Fruit fly (Drosophila melanogaster) whole organism, embryonic: Measurements from ENCODE around the gene ich.
A peak's percentile ranks its signal among the peaks of the same experiment; 100 is the strongest.

Experiments used
- Atf3 ChIP-seq: fragments of 200-800 bp; sonication (Bioruptor generic); optimal IDR thresholded peaks from 3 replicates; lab custom pipeline; 2016; ENCODE audit warnings: missing biosample characterization, missing genetic modification characterization
- C15 ChIP-seq: fragments of 200-800 bp; sonication (Bioruptor generic); IDR thresholded peaks from 3 replicates; pipeline ENCODE4 v1.3.6; 2022; ENCODE audit warnings: missing biosample characterization, missing genetic modification characterization
- CG10431 ChIP-seq: fragments of 200-800 bp; sonication (Bioruptor generic); optimal IDR thresholded peaks from 3 replicates; lab custom pipeline; 2018; ENCODE audit warnings: missing biosample characterization, mild to moderate bottlenecking, missing genetic modification characterization
- CG11398 ChIP-seq: fragments of 200-800 bp; sonication (Bioruptor generic); optimal IDR thresholded peaks from 2 replicates; lab custom pipeline; 2016; ENCODE audit warnings: missing biosample characterization, missing genetic modification characterization
- CG12391 ChIP-seq: fragments of 200-800 bp; sonication (Bioruptor generic); optimal IDR thresholded peaks from 3 replicates; lab custom pipeline; 2018; ENCODE audit warnings: missing biosample characterization, mild to moderate bottlenecking, missing genetic modification characterization, moderate library complexity
- CG12769 ChIP-seq: fragments of 200-800 bp; sonication (Bioruptor generic); optimal IDR thresholded peaks from 2 replicates; lab custom pipeline; 2019; ENCODE audit warnings: missing biosample characterization, mild to moderate bottlenecking, missing genetic modification characterization, moderate library complexity
- CG14710 ChIP-seq: fragments of 200-800 bp; sonication (Bioruptor generic); optimal IDR thresholded peaks from 3 replicates; lab custom pipeline; 2019; ENCODE audit warnings: missing biosample characterization, mild to moderate bottlenecking, missing genetic modification characterization, moderate library complexity
- CG15073 ChIP-seq: fragments of 200-800 bp; sonication (Bioruptor generic); optimal IDR thresholded peaks from 2 replicates; lab custom pipeline; 2016; ENCODE audit warnings: missing biosample characterization, missing genetic modification characterization
- CG15479 ChIP-seq: fragments of 200-800 bp; sonication (Bioruptor generic); optimal IDR thresholded peaks from 3 replicates; lab custom pipeline; 2019; ENCODE audit warnings: missing biosample characterization, mild to moderate bottlenecking, missing genetic modification characterization, moderate library complexity
- CG16863 ChIP-seq: fragments of 200-800 bp; sonication (Bioruptor generic); optimal IDR thresholded peaks from 3 replicates; lab custom pipeline; 2016; ENCODE audit warnings: missing biosample characterization, missing genetic modification characterization
- CG17359 ChIP-seq: fragments of 200-800 bp; sonication (Bioruptor generic); optimal IDR thresholded peaks from 3 replicates; lab custom pipeline; 2018; ENCODE audit warnings: missing biosample characterization, mild to moderate bottlenecking, missing genetic modification characterization, moderate library complexity
- CG17568 ChIP-seq: fragments of 200-800 bp; sonication (Bioruptor generic); optimal IDR thresholded peaks from 2 replicates; lab custom pipeline; 2018; ENCODE audit warnings: missing biosample characterization, mild to moderate bottlenecking, missing genetic modification characterization, moderate library complexity
- CG2120 ChIP-seq: fragments of 200-800 bp; sonication (Bioruptor generic); optimal IDR thresholded peaks from 3 replicates; lab custom pipeline; 2016; ENCODE audit warnings: missing biosample characterization, missing genetic modification characterization
- CG31388 ChIP-seq: fragments of 200-800 bp; sonication (Bioruptor generic); optimal IDR thresholded peaks from 2 replicates; lab custom pipeline; 2016; ENCODE audit warnings: missing biosample characterization, missing genetic modification characterization
- CG32532 ChIP-seq: fragments of 200-800 bp; sonication (Bioruptor generic); IDR thresholded peaks from 2 replicates; pipeline ENCODE4 v1.3.6; 2022; ENCODE audit warnings: missing biosample characterization, missing genetic modification characterization
- CG32767 ChIP-seq: fragments of 200-800 bp; sonication (Bioruptor generic); IDR thresholded peaks from 2 replicates; pipeline ENCODE4 v1.3.6; 2022; ENCODE audit warnings: missing biosample characterization, missing genetic modification characterization
- CG3281 ChIP-seq: fragments of 200-800 bp; sonication (Bioruptor generic); optimal IDR thresholded peaks from 3 replicates; lab custom pipeline; 2017; ENCODE audit warnings: missing biosample characterization, mild to moderate bottlenecking, missing genetic modification characterization
- CG34224 ChIP-seq: fragments of 200-800 bp; sonication (Bioruptor generic); IDR thresholded peaks from 3 replicates; pipeline ENCODE4 v1.3.6; 2022; ENCODE audit warnings: missing biosample characterization, missing genetic modification characterization; ENCODE audit not compliant: partially characterized antibody
- CG6683 ChIP-seq: fragments of 200-800 bp; sonication (Bioruptor generic); optimal IDR thresholded peaks from 2 replicates; lab custom pipeline; 2017; ENCODE audit warnings: missing biosample characterization, mild to moderate bottlenecking, missing genetic modification characterization, missing genetic modification reagents
- CG7987 ChIP-seq: fragments of 200-800 bp; sonication (Bioruptor generic); optimal IDR thresholded peaks from 2 replicates; lab custom pipeline; 2018; ENCODE audit warnings: missing biosample characterization, mild to moderate bottlenecking, missing genetic modification characterization, moderate library complexity
- CoRest ChIP-seq: fragments of 200-800 bp; sonication (Bioruptor generic); optimal IDR thresholded peaks from 3 replicates; lab custom pipeline; 2018; ENCODE audit warnings: missing biosample characterization, mild to moderate bottlenecking, missing genetic modification characterization, moderate library complexity
- CrebB ChIP-seq: fragments of 200-800 bp; sonication (Bioruptor generic); optimal IDR thresholded peaks from 3 replicates; lab custom pipeline; 2018; ENCODE audit warnings: missing biosample characterization, mild to moderate bottlenecking, missing genetic modification characterization
- Doc3 ChIP-seq: fragments of 200-800 bp; sonication (Bioruptor generic); IDR thresholded peaks from 3 replicates; pipeline ENCODE4 v1.3.6; 2022; ENCODE audit warnings: missing biosample characterization, missing genetic modification characterization; ENCODE audit not compliant: partially characterized antibody
- Eip74EF ChIP-seq, 2 experiments: fragments of 200-800 bp in 1 of 2; fragments of >200 bp in 1 of 2; sonication (Bioruptor generic) in 1 of 2; optimal IDR thresholded peaks; 2 replicates each; lab custom pipeline; 2017 to 2019; ENCODE audit warnings: missing biosample characterization in 2 of 2, missing genetic modification characterization in 2 of 2, mild to moderate bottlenecking in 1 of 2, moderate library complexity in 1 of 2
- Gsc ChIP-seq: fragments of 200-800 bp; sonication (Bioruptor generic); IDR thresholded peaks from 2 replicates; pipeline ENCODE4 v1.3.6; 2022; ENCODE audit warnings: missing biosample characterization, missing genetic modification characterization
- Gug ChIP-seq: fragments of 200-800 bp; sonication (Bioruptor generic); IDR thresholded peaks from 4 replicates; pipeline ENCODE4 v1.3.6; 2022; ENCODE audit warnings: missing biosample characterization, missing genetic modification characterization
- HHEX ChIP-seq: fragments of 200-800 bp; sonication (Bioruptor generic); optimal IDR thresholded peaks from 3 replicates; lab custom pipeline; 2017; ENCODE audit warnings: missing biosample characterization, mild to moderate bottlenecking, missing genetic modification characterization, missing genetic modification reagents
- HLHmδ ChIP-seq: fragments of 200-800 bp; sonication (Bioruptor generic); optimal IDR thresholded peaks from 2 replicates; lab custom pipeline; 2018; ENCODE audit warnings: missing biosample characterization, mild to moderate bottlenecking, missing genetic modification characterization, moderate library complexity
- HmgD ChIP-seq: fragments of 200-800 bp; sonication (Bioruptor generic); optimal IDR thresholded peaks from 3 replicates; lab custom pipeline; 2016; ENCODE audit warnings: missing biosample characterization, missing genetic modification characterization
- HmgZ ChIP-seq: fragments of 200-800 bp; sonication (Bioruptor generic); optimal IDR thresholded peaks from 2 replicates; lab custom pipeline; 2018; ENCODE audit warnings: missing biosample characterization, mild to moderate bottlenecking, missing genetic modification characterization
- Sry-β ChIP-seq: fragments of 200-800 bp; sonication (Bioruptor generic); optimal IDR thresholded peaks from 2 replicates; lab custom pipeline; 2018; ENCODE audit warnings: missing biosample characterization, mild to moderate bottlenecking, missing genetic modification characterization, moderate library complexity
- Sry-δ ChIP-seq: fragments of 200-800 bp; sonication (Bioruptor generic); optimal IDR thresholded peaks from 2 replicates; lab custom pipeline; 2016; ENCODE audit warnings: missing biosample characterization, missing genetic modification characterization
- Stat92E ChIP-seq, 3 experiments: fragments of >200 bp in 2 of 3; fragments of 200-800 bp in 1 of 3; sonication (Bioruptor generic) in 1 of 3; optimal IDR thresholded peaks; 2 replicates each; lab custom pipeline; 2017 to 2019; ENCODE audit warnings: missing biosample characterization in 3 of 3, missing genetic modification characterization in 3 of 3, mild to moderate bottlenecking in 1 of 3, moderate library complexity in 1 of 3
- ab ChIP-seq: fragments of 200-800 bp; sonication (Bioruptor generic); optimal IDR thresholded peaks from 2 replicates; lab custom pipeline; 2016; ENCODE audit warnings: missing biosample characterization, missing genetic modification characterization
- ash1 ChIP-seq: fragments of 200-800 bp; sonication (Bioruptor generic); optimal IDR thresholded peaks from 2 replicates; lab custom pipeline; 2018; ENCODE audit warnings: missing biosample characterization, mild to moderate bottlenecking, missing genetic modification characterization
- bcd ChIP-seq: fragments of 200-800 bp; sonication (Bioruptor generic); optimal IDR thresholded peaks from 2 replicates; lab custom pipeline; 2017; ENCODE audit warnings: missing biosample characterization, mild to moderate bottlenecking, missing genetic modification characterization
- ci ChIP-seq: fragments of 200-800 bp; sonication (Bioruptor generic); IDR thresholded peaks from 3 replicates; pipeline ENCODE4 v1.3.6; 2022; ENCODE audit warnings: missing biosample characterization, missing genetic modification characterization
- corto ChIP-seq: fragments of 200-800 bp; sonication (Bioruptor generic); optimal IDR thresholded peaks from 2 replicates; lab custom pipeline; 2016; ENCODE audit warnings: missing biosample characterization, mild to moderate bottlenecking, missing genetic modification characterization, moderate library complexity
- cwo ChIP-seq: fragments of 200-800 bp; sonication (Bioruptor generic); optimal IDR thresholded peaks from 3 replicates; lab custom pipeline; 2017; ENCODE audit warnings: missing biosample characterization, missing genetic modification characterization, mild to moderate bottlenecking, moderate library complexity, missing genetic modification reagents
- fd96Cb ChIP-seq: fragments of 200-800 bp; sonication (Bioruptor generic); optimal IDR thresholded peaks from 2 replicates; lab custom pipeline; 2018; ENCODE audit warnings: missing biosample characterization, mild to moderate bottlenecking, missing genetic modification characterization, moderate library complexity
- gcm ChIP-seq: fragments of 200-800 bp; sonication (Bioruptor generic); optimal IDR thresholded peaks from 2 replicates; lab custom pipeline; 2019; ENCODE audit warnings: missing biosample characterization, mild to moderate bottlenecking, missing genetic modification characterization, moderate library complexity
- lab ChIP-seq: fragments of 200-800 bp; sonication (Bioruptor generic); optimal IDR thresholded peaks from 3 replicates; lab custom pipeline; 2017; ENCODE audit warnings: missing biosample characterization, missing genetic modification characterization, mild to moderate bottlenecking, moderate library complexity, missing genetic modification reagents
- odd ChIP-seq: fragments of 200-800 bp; sonication (Bioruptor generic); optimal IDR thresholded peaks from 2 replicates; lab custom pipeline; 2017; ENCODE audit warnings: missing biosample characterization, mild to moderate bottlenecking, missing genetic modification characterization
- sd ChIP-seq: fragments of 200-800 bp; sonication (Bioruptor generic); optimal IDR thresholded peaks from 3 replicates; lab custom pipeline; 2018; ENCODE audit warnings: missing biosample characterization, mild to moderate bottlenecking, missing genetic modification characterization, moderate library complexity
- slbo ChIP-seq: fragments of 200-800 bp; sonication (Bioruptor generic); IDR thresholded peaks from 2 replicates; pipeline ENCODE4 v1.3.6; 2022; ENCODE audit warnings: missing biosample characterization, missing genetic modification characterization
- so ChIP-seq: fragments of 200-800 bp; sonication (Bioruptor generic); IDR thresholded peaks from 3 replicates; pipeline ENCODE4 v1.3.6; 2022; ENCODE audit warnings: missing biosample characterization, missing genetic modification characterization
- sr ChIP-seq: fragments of 200-800 bp; sonication (Bioruptor generic); IDR thresholded peaks from 3 replicates; pipeline ENCODE4 v1.3.6; 2022; ENCODE audit warnings: missing biosample characterization, missing genetic modification characterization
- zf30C ChIP-seq: fragments of 200-800 bp; sonication (Bioruptor generic); optimal IDR thresholded peaks from 3 replicates; lab custom pipeline; 2018; ENCODE audit warnings: missing biosample characterization, mild to moderate bottlenecking, missing genetic modification characterization
- zfh1 ChIP-seq: fragments of 200-800 bp; sonication (Bioruptor generic); IDR thresholded peaks from 3 replicates; pipeline ENCODE4 v1.3.6; 2022; ENCODE audit warnings: missing biosample characterization, missing genetic modification characterization

ich gene

dm6 chr3R:8947757-8948428 lies 14.9 kb downstream of the ich start:
- TF ChIP-seq gcm (GFP tag; lab: Kevin White, UChicago), result no peak
- no peak for TF ChIP-seq HHEX (GFP tag; lab: Kevin White, UChicago)
- no peak for TF ChIP-seq CG15073 (GFP tag; lab: Kevin White, UChicago)
- TF ChIP-seq CG31388 (GFP tag; lab: Kevin White, UChicago), result no peak
- no peak for TF ChIP-seq Stat92E (GFP tag; optimal IDR thresholded peaks at IDR 0.05; lab: Kevin White, UChicago)
- no peak for TF ChIP-seq cwo (GFP tag; lab: Kevin White, UChicago)
- no peak for TF ChIP-seq slbo (GFP tag; lab: Robert Waterston, UW)
- TF ChIP-seq Eip74EF (GFP tag; optimal IDR thresholded peaks at IDR 0.05; lab: Kevin White, UChicago), result no peak
- no peak for TF ChIP-seq HLHmδ (GFP tag; lab: Kevin White, UChicago)
- no peak for TF ChIP-seq CG15479 (GFP tag; lab: Kevin White, UChicago)
- TF ChIP-seq zf30C, result no peak
- TF ChIP-seq CG7987 (GFP tag; lab: Kevin White, UChicago), result no peak
- no peak for TF ChIP-seq CrebB
- no peak for TF ChIP-seq CG32532
- no peak for TF ChIP-seq zfh1 (GFP tag; lab: Robert Waterston, UW)
- TF ChIP-seq CG12391, result peak; percentile 17
- no peak for TF ChIP-seq sd (tag; lab: Kevin White, UChicago)
- no peak for TF ChIP-seq Gsc (GFP tag; lab: Robert Waterston, UW)
- TF ChIP-seq CG17359 (tag; lab: Kevin White, UChicago), result peak; percentile 28
- TF ChIP-seq Sry-β, result no peak
- no peak for TF ChIP-seq CoRest (tag; lab: Kevin White, UChicago)
- no peak for TF ChIP-seq CG11398
- TF ChIP-seq ci, result no peak
- no peak for TF ChIP-seq HmgD
- TF ChIP-seq corto (GFP tag; lab: Kevin White, UChicago), result no peak
- TF ChIP-seq sr (GFP tag; lab: Robert Waterston, UW), result no peak
- TF ChIP-seq CG3281 (GFP tag; lab: Kevin White, UChicago), result no peak
- no peak for TF ChIP-seq CG17568
- no peak for TF ChIP-seq lab (GFP tag; lab: Kevin White, UChicago)
- TF ChIP-seq CG12769 (tag; lab: Kevin White, UChicago), result no peak
- no peak for TF ChIP-seq Atf3 (GFP tag; lab: Kevin White, UChicago)
- no peak for TF ChIP-seq CG32767 (GFP tag; lab: Robert Waterston, UW)
- no peak for TF ChIP-seq CG34224 (GFP tag; lab: Robert Waterston, UW)
- TF ChIP-seq fd96Cb (tag; lab: Kevin White, UChicago), result peak; percentile 6
- no peak for TF ChIP-seq C15 (GFP tag; lab: Robert Waterston, UW)
- TF ChIP-seq HmgZ (tag; lab: Kevin White, UChicago), result no peak
- no peak for TF ChIP-seq Gug
- TF ChIP-seq CG16863 (GFP tag; lab: Kevin White, UChicago), result no peak
- no peak for TF ChIP-seq so (GFP tag; lab: Robert Waterston, UW)
- no peak for TF ChIP-seq ab (GFP tag; lab: Kevin White, UChicago)
- TF ChIP-seq Doc3 (GFP tag; lab: Robert Waterston, UW), result no peak
- TF ChIP-seq CG2120 (GFP tag; lab: Kevin White, UChicago), result no peak
- no peak for TF ChIP-seq CG6683
- no peak for TF ChIP-seq CG14710 (tag; lab: Kevin White, UChicago)
- no peak for TF ChIP-seq odd (GFP tag; lab: Kevin White, UChicago)
- TF ChIP-seq ash1 (GFP tag; lab: Kevin White, UChicago), result no peak
- no peak for TF ChIP-seq CG10431 (GFP tag; lab: Kevin White, UChicago)
- TF ChIP-seq bcd (GFP tag; lab: Kevin White, UChicago), result no peak
- no peak for TF ChIP-seq Sry-δ (GFP tag; lab: Kevin White, UChicago)
